Worm (Caenorhabditis elegans) whole organism, L4/young adult: ENCODE results near the gene T04C9.1.

Experiments used
- W03F9.2 ChIP-seq: fragments of 150-350 bp; optimal IDR thresholded peaks from 2 replicates; lab custom pipeline; 2014; ENCODE audit warnings: missing biosample characterization, missing genetic modification characterization
- dao-5 ChIP-seq: sonication (generic microtip); optimal IDR thresholded peaks from 2 replicates; lab custom pipeline; 2016; ENCODE audit warnings: missing genotype, missing genetic modification characterization, moderate library complexity, missing compliant biosample characterization
- him-1 ChIP-seq: sonication (generic microtip); optimal IDR thresholded peaks from 2 replicates; lab custom pipeline; 2016; ENCODE audit warnings: missing genotype, missing genetic modification reagents, missing genetic modification characterization, missing compliant biosample characterization

DNA sequence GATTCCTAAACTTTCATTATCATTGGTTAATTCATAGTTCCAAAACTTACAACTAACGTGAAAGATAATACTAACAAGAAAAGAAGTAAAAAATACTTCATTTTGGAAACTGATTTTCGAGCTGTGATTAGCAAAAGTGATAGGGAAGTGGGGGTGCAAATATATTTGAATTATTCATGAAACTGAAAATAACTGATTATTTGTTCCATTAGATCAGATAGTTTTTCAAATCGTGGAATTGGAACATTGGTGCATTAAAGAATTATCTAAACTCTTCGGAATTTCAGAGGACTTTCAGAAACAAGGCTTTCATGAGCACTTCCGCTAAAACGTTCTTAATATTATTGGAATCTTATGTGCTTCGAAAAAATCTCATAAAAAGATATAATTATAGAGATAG is 62.7 kb downstream of the T04C9.1 start, which contains the start of gene F40H6.5:
- TF ChIP-seq W03F9.2 (tag; lab: Kevin White, UChicago) (no peak), him-1 (tag; lab: Kevin White, UChicago) (no peak), dao-5 (no peak)
